Fruit fly (Drosophila melanogaster) whole organism, wandering third instar larva: Measurements from ENCODE around the gene sty.

Experiments used
- Hr83 ChIP-seq: fragments of 200-300 bp; sonication (Bioruptor generic); optimal IDR thresholded peaks from 2 replicates; lab custom pipeline; 2016; ENCODE audit warnings: missing biosample characterization, mild to moderate bottlenecking, missing genetic modification characterization, moderate library complexity; ENCODE audit not compliant: poor library complexity, severe bottlenecking
- Myc ChIP-seq: fragments of >200 bp; optimal IDR thresholded peaks from 2 replicates; lab custom pipeline; 2017
- brk ChIP-seq: fragments of 200-800 bp; sonication (Bioruptor generic); optimal IDR thresholded peaks from 2 replicates; lab custom pipeline; 2016; ENCODE audit warnings: missing biosample characterization, mild to moderate bottlenecking, missing genetic modification characterization

dm6 chr3L:3409626-3410301 is 15.0 kb downstream of the sty start:
- TF ChIP-seq brk, result no peak
- no peak for TF ChIP-seq Myc (lab: Kevin White, UChicago)
- no peak for TF ChIP-seq Hr83
